Fruit fly (Drosophila melanogaster): ENCODE results near the gene CG14711.

The CG14711 gene

DNA sequence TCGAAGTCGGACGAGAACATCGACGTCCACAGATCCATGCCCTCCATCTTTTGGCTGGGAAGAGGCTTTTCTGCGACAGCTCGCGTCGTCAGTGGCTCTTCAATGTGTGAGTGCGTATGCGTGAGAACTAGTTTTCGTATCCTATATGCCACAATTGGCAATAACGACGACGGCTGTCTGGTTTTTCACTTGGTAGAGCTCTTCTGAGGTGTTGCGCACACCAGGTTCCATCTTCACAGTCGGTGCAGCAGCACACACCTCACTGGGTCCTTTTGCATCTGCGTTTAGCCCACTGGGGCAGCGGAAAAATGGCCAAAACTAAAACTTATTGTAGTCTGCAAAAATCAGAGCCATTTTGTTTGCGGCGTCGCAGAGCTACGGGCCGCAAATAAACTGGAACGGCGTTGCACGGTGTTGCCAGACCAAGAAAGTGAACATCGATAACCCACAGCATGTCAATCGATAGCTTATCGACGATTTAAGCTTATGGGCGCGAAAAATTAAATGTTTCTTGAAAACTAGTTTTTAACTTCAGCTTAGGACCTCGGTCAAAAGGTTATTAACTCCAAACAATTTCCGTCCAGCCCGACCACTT, 33.3 kb upstream of the CG14711 start, which contains the start of gene CG6791:
TSS of gene CG6791 (minus strand) at position 383 of the 595 bp plus-strand sequence.
- TF ChIP-seq tna (GFP tag; IDR thresholded peaks at IDR 0.05; ENCODE audit: partially characterized antibody) (peak; percentile 78), hbn (GFP tag; IDR thresholded peaks at IDR 0.05; ENCODE audit: partially characterized antibody) (peak; percentile 88), CG9797 (GFP tag; optimal IDR thresholded peaks at IDR 0.05) (peak; percentile 29), pb (GFP tag; optimal IDR thresholded peaks at IDR 0.05) (no peak), Nf-YC (tag; optimal IDR thresholded peaks at IDR 0.05) (no peak), CG6683 (GFP tag; optimal IDR thresholded peaks at IDR 0.05) (peak; percentile 18), dmrt99B (tag; optimal IDR thresholded peaks at IDR 0.05) (no peak), CG14860 (GFP tag; IDR thresholded peaks at IDR 0.05; ENCODE audit: partially characterized antibody) (peak; percentile 72), ERR (GFP tag; optimal IDR thresholded peaks at IDR 0.05) (no peak), Side (GFP tag; optimal IDR thresholded peaks at IDR 0.05) (no peak), mld (GFP tag; IDR thresholded peaks at IDR 0.05; ENCODE audit: partially characterized antibody) (peak; percentile 71; the same call in 2 of the 3 replicates), jigr1 (GFP tag; IDR thresholded peaks at IDR 0.05) (no peak), ato (GFP tag; IDR thresholded peaks at IDR 0.05; ENCODE audit: partially characterized antibody) (peak; percentile 85), chinmo (GFP tag; IDR thresholded peaks at IDR 0.05; ENCODE audit: partially characterized antibody) (peak; percentile 84; the same call in 3 of the 4 replicates), sens-2 (GFP tag; IDR thresholded peaks at IDR 0.05) (no peak), Eip74EF (GFP tag; optimal IDR thresholded peaks at IDR 0.05) (no peak), oc (tag; optimal IDR thresholded peaks at IDR 0.05) (peak; percentile 91), Dll (GFP tag; IDR thresholded peaks at IDR 0.05; ENCODE audit: partially characterized antibody) (peak; percentile 88), Hmx (GFP tag; optimal IDR thresholded peaks at IDR 0.05) (no peak), sna (GFP tag; IDR thresholded peaks at IDR 0.05; ENCODE audit: partially characterized antibody) (peak; percentile 78), CG12219 (GFP tag; optimal IDR thresholded peaks at IDR 0.05) (no peak), fd3F (GFP tag; optimal IDR thresholded peaks at IDR 0.05) (no peak), pzg (GFP tag; optimal IDR thresholded peaks at IDR 0.05) (peak; percentile 90), CG6791 (GFP tag; IDR thresholded peaks at IDR 0.05; ENCODE audit: partially characterized antibody) (peak; percentile 96), CG16813 (GFP tag; IDR thresholded peaks at IDR 0.05; ENCODE audit: partially characterized antibody) (peak; percentile 84), E2f2 (GFP tag; IDR thresholded peaks at IDR 0.05) (peak; percentile 99), CG15514 (GFP tag; optimal IDR thresholded peaks at IDR 0.05) (peak; percentile 57), CG10959 (GFP tag; IDR thresholded peaks at IDR 0.05) (no peak), D (optimal IDR thresholded peaks at IDR 0.05) (peak; percentile 56), D (GFP tag; optimal IDR thresholded peaks at IDR 0.05) (no peak), CG3407 (GFP tag; optimal IDR thresholded peaks at IDR 0.05) (no peak), CG14710 (tag; optimal IDR thresholded peaks at IDR 0.05) (peak; percentile 41), MBD-R2 (GFP tag; IDR thresholded peaks at IDR 0.05) (peak; percentile 65), nmo (GFP tag; optimal IDR thresholded peaks at IDR 0.05) (peak; percentile 16), chif (GFP tag; optimal IDR thresholded peaks at IDR 0.05) (no peak), nerfin-2 (GFP tag; IDR thresholded peaks at IDR 0.05; ENCODE audit: partially characterized antibody) (0 out of 2 replicates have a peak, but pooled peaks have one; percentile 41), gfzf (GFP tag; optimal IDR thresholded peaks at IDR 0.05) (peak; percentile 22), da (GFP tag; optimal IDR thresholded peaks at IDR 0.05) (no peak), inv (GFP tag; IDR thresholded peaks at IDR 0.05; ENCODE audit: partially characterized antibody) (peak; percentile 69), stwl (tag; optimal IDR thresholded peaks at IDR 0.05) (peak; percentile 73), Opbp (GFP tag; IDR thresholded peaks at IDR 0.05; ENCODE audit: partially characterized antibody) (peak; percentile 86; the same call in 2 of the 3 replicates), CG2116 (GFP tag; optimal IDR thresholded peaks at IDR 0.05) (peak; percentile 65), vvl (GFP tag; IDR thresholded peaks at IDR 0.05) (peak; percentile 30; the same call in 1 of the 2 replicates), Ptx1 (GFP tag; IDR thresholded peaks at IDR 0.05) (peak; percentile 21; the same call in 1 of the 2 replicates), HLH4C (GFP tag; IDR thresholded peaks at IDR 0.05; ENCODE audit: partially characterized antibody) (peak; percentile 75), MESR4 (GFP tag; optimal IDR thresholded peaks at IDR 0.05) (peak; percentile 82), CG2129 (GFP tag; IDR thresholded peaks at IDR 0.05; ENCODE audit: partially characterized antibody) (peak; percentile 57; the same call in 1 of the 2 replicates)

Measured in whole organism, embryonic.